Fruit fly (Drosophila melanogaster) whole organism, adult: ENCODE measurements around the gene pst.

Experiments used
- CG14711 ChIP-seq: fragments of 200-800 bp; sonication (Bioruptor generic); optimal IDR thresholded peaks from 2 replicates; lab custom pipeline; 2018; ENCODE audit warnings: missing biosample characterization, mild to moderate bottlenecking, missing genetic modification characterization, moderate library complexity
- CG1620 ChIP-seq: fragments of 200-800 bp; sonication (Bioruptor generic); optimal IDR thresholded peaks from 2 replicates; lab custom pipeline; 2016; ENCODE audit warnings: missing biosample characterization, missing genetic modification characterization
- CG33017 ChIP-seq: fragments of 200-800 bp; sonication (Bioruptor generic); optimal IDR thresholded peaks from 2 replicates; lab custom pipeline; 2018; ENCODE audit warnings: missing biosample characterization, mild to moderate bottlenecking, missing genetic modification characterization, moderate library complexity
- CG5204 ChIP-seq: fragments of 200-800 bp; sonication (Bioruptor generic); optimal IDR thresholded peaks from 2 replicates; lab custom pipeline; 2016; ENCODE audit warnings: missing biosample characterization, missing genetic modification characterization
- CG7045 ChIP-seq: fragments of 200-800 bp; sonication (Bioruptor generic); optimal IDR thresholded peaks from 2 replicates; lab custom pipeline; 2017; ENCODE audit warnings: missing biosample characterization, mild to moderate bottlenecking, missing genetic modification characterization
- Clk ChIP-seq: fragments of 200-800 bp; sonication (Bioruptor generic); optimal IDR thresholded peaks from 2 replicates; lab custom pipeline; 2017; ENCODE audit warnings: missing biosample characterization, missing genetic modification characterization
- bab1 ChIP-seq: fragments of 200-800 bp; sonication (Bioruptor generic); optimal IDR thresholded peaks from 3 replicates; lab custom pipeline; 2019; ENCODE audit warnings: missing biosample characterization, mild to moderate bottlenecking, missing genetic modification characterization, moderate library complexity
- kay ChIP-seq: fragments of 200-800 bp; sonication (Bioruptor generic); peaks from one replicate; lab custom pipeline; 2016; ENCODE audit warnings: missing biosample characterization, missing genetic modification characterization, borderline replicate concordance
- tj ChIP-seq: fragments of 200-800 bp; sonication (Bioruptor generic); optimal IDR thresholded peaks from 3 replicates; lab custom pipeline; 2017; ENCODE audit warnings: missing biosample characterization, mild to moderate bottlenecking, missing genetic modification characterization, moderate library complexity

- TF ChIP-seq CG7045 (no peak), CG5204 (no peak), CG1620 (GFP tag; lab: Kevin White, UChicago) (no peak), kay (GFP tag; lab: Kevin White, UChicago) (no peak), Clk (GFP tag; lab: Kevin White, UChicago) (no peak), bab1 (no peak), tj (GFP tag; lab: Kevin White, UChicago) (no peak), CG33017 (tag; lab: Kevin White, UChicago) (no peak), CG14711 (tag; lab: Kevin White, UChicago) (no peak)
Observed at dm6 chr3L:7349311-7349710, 10.8 kb downstream of the pst start.
